5 worm cellular contexts compared by ENCODE assay signal in genomic region chrIV:7454890-7455289, ce11.
TF ChIP-seq lines count a peak whose summit lies in the region.

No protein-coding gene starts in this region.

TF ChIP-seq in whole organism, L1 larva, 84 proteins besides CTCF, POLR2A, EP300 and RAD21:
- TF ChIP-seq blmp-1 (tag; optimal IDR thresholded peaks at IDR 0.05; lab: Kevin White, UChicago) (peak; percentile 60), dsc-1 (tag; optimal IDR thresholded peaks at IDR 0.05; lab: Kevin White, UChicago) (no peak), sptf-1 (tag; optimal IDR thresholded peaks at IDR 0.05; lab: Kevin White, UChicago) (no peak)

TF ChIP-seq in whole organism, L3 larva, 47 proteins besides CTCF, POLR2A, EP300 and RAD21:
- TF ChIP-seq skn-1 (tag; optimal IDR thresholded peaks at IDR 0.05; lab: Kevin White, UChicago): no peak
- TF ChIP-seq nhr-25 (tag; optimal IDR thresholded peaks at IDR 0.05; lab: Kevin White, UChicago): peak; percentile 36

TF ChIP-seq in whole organism, late embryonic, 69 proteins besides CTCF, POLR2A, EP300 and RAD21:
- TF ChIP-seq ref-2 (tag; optimal IDR thresholded peaks at IDR 0.05; lab: Kevin White, UChicago): peak; percentile 6
- TF ChIP-seq ztf-16 (tag; optimal IDR thresholded peaks at IDR 0.05; lab: Kevin White, UChicago): no peak
- TF ChIP-seq K09A11.1 (tag; optimal IDR thresholded peaks at IDR 0.05; lab: Kevin White, UChicago; ENCODE audit: insufficient read depth): no peak
- no peak for TF ChIP-seq gmeb-2 (tag; optimal IDR thresholded peaks at IDR 0.05; lab: Kevin White, UChicago)
- TF ChIP-seq ceh-6 (GFP tag; optimal IDR thresholded peaks at IDR 0.05; lab: Kevin White, UChicago): no peak
- no peak for TF ChIP-seq ceh-34 (tag; optimal IDR thresholded peaks at IDR 0.05; lab: Kevin White, UChicago)
- no peak for TF ChIP-seq fax-1 (tag; optimal IDR thresholded peaks at IDR 0.05; lab: Kevin White, UChicago)
- TF ChIP-seq sox-4 (tag; optimal IDR thresholded peaks at IDR 0.05; lab: Kevin White, UChicago): no peak
- no peak for TF ChIP-seq hlh-15 (tag; optimal IDR thresholded peaks at IDR 0.05; lab: Kevin White, UChicago)
- TF ChIP-seq ceh-31 (tag; optimal IDR thresholded peaks at IDR 0.05; lab: Kevin White, UChicago): peak; percentile 3
- TF ChIP-seq lin-11 (tag; optimal IDR thresholded peaks at IDR 0.05; lab: Kevin White, UChicago): no peak
- no peak for TF ChIP-seq ceh-19 (GFP tag; optimal IDR thresholded peaks at IDR 0.05; lab: Kevin White, UChicago)
- TF ChIP-seq nhr-232 (tag; optimal IDR thresholded peaks at IDR 0.05; lab: Kevin White, UChicago): no peak
- TF ChIP-seq unc-55 (GFP tag; optimal IDR thresholded peaks at IDR 0.05; lab: Kevin White, UChicago): no peak
- TF ChIP-seq ceh-22 (tag; optimal IDR thresholded peaks at IDR 0.05; lab: Kevin White, UChicago): no peak

TF ChIP-seq in whole organism, midembryonic, 9 proteins besides CTCF, POLR2A, EP300 and RAD21:
- TF ChIP-seq tab-1 (GFP tag; IDR thresholded peaks at IDR 0.05; lab: Robert Waterston, UW) (no peak), ztf-29 (GFP tag; IDR thresholded peaks at IDR 0.05; lab: Robert Waterston, UW) (peak; percentile 5; the same call in 1 of the 2 replicates)

TF ChIP-seq in whole organism, mixed stage, embryonic, 35 proteins besides CTCF, POLR2A, EP300 and RAD21:
- TF ChIP-seq unc-62 (GFP tag; optimal IDR thresholded peaks at IDR 0.05; lab: Kevin White, UChicago) (no peak), unc-120 (tag; optimal IDR thresholded peaks at IDR 0.05; lab: Kevin White, UChicago; ENCODE audit: poor library complexity, severe bottlenecking) (no peak), elt-3 (tag; optimal IDR thresholded peaks at IDR 0.05; lab: Kevin White, UChicago) (no peak), nhr-12 (tag; optimal IDR thresholded peaks at IDR 0.05; lab: Kevin White, UChicago) (no peak), nhr-28 (tag; optimal IDR thresholded peaks at IDR 0.05; lab: Kevin White, UChicago) (no peak), ces-1 (GFP tag; optimal IDR thresholded peaks at IDR 0.05; lab: Kevin White, UChicago) (no peak), ham-2 (GFP tag; optimal IDR thresholded peaks at IDR 0.05; lab: Kevin White, UChicago) (peak; percentile 53), mab-5 (tag; optimal IDR thresholded peaks at IDR 0.05; lab: Kevin White, UChicago) (no peak), lin-32 (GFP tag; optimal IDR thresholded peaks at IDR 0.05; lab: Kevin White, UChicago) (peak; percentile 34), lsy-2 (tag; optimal IDR thresholded peaks at IDR 0.05; lab: Kevin White, UChicago) (no peak), blmp-1 (tag; optimal IDR thresholded peaks at IDR 0.05; lab: Kevin White, UChicago) (peak; percentile 71), elt-1 (tag; optimal IDR thresholded peaks at IDR 0.05; lab: Kevin White, UChicago; ENCODE audit: borderline replicate concordance, insufficient read depth) (peak; percentile 67), nhr-2 (tag; optimal IDR thresholded peaks at IDR 0.05; lab: Kevin White, UChicago) (peak; percentile 80)
